Fruit fly (Drosophila melanogaster): ENCODE results near the gene bdl.

bdl gene

DNA sequence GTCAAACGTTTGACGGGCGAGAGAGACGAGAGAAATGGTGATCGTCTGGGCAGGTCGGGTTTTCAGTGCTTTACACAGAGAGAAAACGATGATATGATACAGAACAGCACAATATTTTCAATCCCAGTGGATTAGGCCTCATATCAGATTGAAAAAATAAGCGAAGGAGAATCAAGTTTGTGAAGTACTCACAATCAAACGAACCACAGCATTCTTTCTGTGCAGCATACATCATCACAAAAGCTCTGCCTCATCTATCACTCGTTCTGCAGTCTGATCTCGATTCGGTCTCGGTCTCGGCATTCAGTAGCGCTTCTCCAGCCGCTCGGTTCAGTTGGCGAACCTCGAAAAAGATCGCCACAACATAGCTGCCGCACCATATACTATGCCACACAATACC lies at the start of gene bdl:
bdl (plus strand) TSS at position 301 of the 400 bp plus-strand sequence.
- no peak for TF ChIP-seq noc (tag; optimal IDR thresholded peaks at IDR 0.05)

DNA sequence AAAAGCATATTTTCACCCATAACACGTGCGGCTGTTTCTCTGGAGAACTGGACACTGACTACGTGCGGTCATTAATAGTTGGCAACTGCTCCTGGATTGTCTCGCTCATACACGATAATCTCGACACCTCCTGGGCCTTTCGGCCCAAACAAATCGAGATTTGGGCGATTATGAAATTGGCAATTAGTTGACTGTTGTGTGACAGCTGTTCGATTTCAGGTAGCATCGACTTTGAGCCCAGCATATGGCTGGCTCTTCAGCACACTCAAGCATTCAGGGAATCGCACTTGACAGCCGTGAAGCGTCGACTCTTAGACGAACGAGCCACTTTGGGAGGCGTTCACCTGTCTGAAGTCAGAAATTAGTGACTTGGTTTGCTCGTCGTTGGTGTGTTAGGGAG lies 43.1 kb upstream of the bdl start, which contains the start of gene Art2:
Art2 (minus strand) TSS at position 101 of the 400 bp plus-strand sequence.
- TF ChIP-seq noc (tag; optimal IDR thresholded peaks at IDR 0.05) = no peak

DNA sequence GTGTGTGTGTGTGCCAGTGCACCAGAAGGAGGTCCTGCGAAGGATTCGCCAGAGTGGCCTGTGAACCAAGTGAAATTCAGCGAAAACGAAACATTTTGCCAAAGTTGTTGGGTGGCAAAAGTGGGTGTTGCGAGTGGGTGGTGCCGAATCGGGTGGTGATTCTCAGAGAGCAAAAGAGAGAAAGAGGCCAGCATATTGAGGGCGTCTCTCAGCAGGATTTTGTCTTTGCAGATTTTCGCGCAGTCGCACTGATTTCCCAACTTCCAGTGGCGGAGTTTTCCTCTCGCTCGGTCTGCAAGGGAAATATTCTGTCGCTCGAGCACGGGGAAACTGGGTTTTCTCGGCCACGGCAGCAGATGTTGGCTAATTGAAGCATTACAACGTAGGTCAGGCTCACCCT lies 42.5 kb upstream of the bdl start:
- no peak for TF ChIP-seq noc (tag; optimal IDR thresholded peaks at IDR 0.05)

DNA sequence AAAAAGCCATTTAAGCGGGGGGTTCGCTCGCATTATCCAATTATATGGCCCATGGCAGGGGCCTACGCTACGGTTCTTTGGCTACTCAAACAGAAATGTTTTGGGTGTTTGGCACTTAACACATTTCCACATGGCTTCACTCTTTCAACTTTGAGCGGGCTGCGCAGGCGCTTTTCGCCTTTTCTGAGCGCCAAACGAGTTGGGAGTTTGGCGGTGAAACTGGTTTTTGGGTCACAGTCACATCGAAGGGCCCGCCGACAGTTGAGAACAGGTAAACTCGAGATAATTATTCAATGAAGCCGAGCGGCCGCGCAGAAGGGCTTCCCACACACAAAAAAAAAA lies 42.0 kb upstream of the bdl start:
- TF ChIP-seq noc (tag; optimal IDR thresholded peaks at IDR 0.05) = no peak

DNA sequence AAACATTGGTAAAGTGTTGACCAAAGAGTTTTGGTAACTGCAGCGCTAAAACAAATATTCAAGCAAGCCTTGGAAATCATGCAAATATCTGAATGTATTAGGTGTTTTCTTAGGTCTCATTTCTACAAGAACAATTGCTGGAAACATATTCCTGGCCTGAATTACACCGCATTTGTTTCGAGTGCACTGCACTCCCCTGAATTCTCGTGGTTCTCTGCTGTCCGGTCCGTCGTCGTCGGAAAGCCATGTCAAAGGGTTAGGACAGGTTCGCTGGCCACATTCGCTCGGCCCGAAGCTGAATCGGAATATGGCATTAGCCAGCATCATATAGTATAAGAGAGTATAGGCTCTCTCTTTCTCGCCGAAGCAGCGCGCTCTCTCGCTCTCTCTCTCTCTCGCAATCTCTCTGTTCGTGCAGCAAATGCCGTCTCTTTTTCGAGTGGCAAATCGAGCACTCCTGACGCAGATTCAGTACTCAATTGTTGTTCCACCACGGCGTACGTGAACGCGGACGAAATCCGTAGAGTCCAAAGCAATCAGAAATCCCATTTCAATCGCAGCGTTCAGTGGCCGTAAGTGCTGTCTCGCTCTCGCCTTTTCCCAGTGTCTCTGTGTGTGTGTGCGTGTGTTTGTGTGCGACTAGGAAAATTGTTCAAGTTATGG lies 41.5 kb upstream of the bdl start, which contains the start of gene tutl:
tutl (plus strand) TSS at position 468 of the 663 bp plus-strand sequence.
- TF ChIP-seq noc (tag; optimal IDR thresholded peaks at IDR 0.05) = no peak

DNA sequence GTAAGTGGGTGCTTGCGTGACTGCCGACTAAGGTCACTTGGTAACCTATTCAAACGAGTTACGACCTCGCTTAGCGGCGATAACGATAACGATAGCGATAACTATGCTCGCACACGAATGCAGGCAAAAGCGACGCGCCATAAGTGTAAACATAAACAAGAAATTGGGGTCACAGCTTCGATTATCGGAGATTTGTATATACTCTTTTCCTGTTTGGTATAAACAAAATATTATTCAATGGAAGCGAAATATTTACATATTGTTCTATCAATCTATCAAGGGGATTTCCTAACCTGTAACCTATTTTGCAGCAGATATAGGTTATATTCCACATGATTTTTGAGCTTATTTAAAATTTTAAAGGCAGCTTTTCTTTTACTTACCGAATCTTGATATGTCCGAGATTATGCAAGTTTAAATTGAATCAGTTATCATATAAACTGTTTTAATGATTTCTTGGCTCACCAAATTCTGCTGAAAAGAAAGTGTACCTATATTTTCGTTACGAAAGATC lies 38.3 kb upstream of the bdl start:
- TF ChIP-seq noc (tag; optimal IDR thresholded peaks at IDR 0.05) = no peak

DNA sequence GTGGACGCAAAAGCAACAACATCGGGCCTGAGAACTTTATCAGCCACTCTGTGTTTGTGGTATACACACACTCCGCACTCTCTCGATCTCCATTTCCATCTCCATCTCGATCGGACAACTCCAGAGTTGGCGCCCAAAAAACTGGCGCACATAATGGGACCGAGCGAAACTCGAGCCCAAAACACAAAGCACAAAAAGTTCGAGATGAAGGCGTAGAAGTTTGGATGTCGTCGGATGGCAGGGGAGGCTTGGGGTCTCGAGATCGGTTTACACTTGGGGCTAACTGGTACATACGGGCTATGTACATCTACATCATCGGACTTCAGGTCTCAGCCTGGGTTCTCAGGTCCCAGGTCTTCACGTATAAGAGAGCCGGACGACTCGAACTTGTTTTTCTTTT lies 37.7 kb upstream of the bdl start:
- no peak for TF ChIP-seq noc (tag; optimal IDR thresholded peaks at IDR 0.05)

DNA sequence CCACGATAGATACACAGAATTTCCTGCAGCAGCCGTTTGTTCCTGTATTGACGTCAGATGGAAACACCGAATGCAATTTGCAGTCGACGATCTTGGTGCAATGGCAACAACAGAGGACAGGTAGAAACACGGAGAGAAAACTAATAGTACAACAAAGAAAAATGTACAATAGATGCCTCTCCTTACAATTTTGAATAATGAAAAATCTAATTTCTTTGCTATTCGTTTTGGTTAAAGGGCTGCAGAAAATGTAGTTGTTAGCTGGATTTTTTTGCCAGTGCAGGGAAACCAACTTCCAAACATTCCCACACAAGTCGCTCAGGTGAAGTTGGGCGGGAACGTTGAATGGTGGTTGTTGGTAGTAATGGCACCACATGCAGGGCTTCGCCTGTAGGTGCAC lies 37.3 kb upstream of the bdl start:
- no peak for TF ChIP-seq noc (tag; optimal IDR thresholded peaks at IDR 0.05)

DNA sequence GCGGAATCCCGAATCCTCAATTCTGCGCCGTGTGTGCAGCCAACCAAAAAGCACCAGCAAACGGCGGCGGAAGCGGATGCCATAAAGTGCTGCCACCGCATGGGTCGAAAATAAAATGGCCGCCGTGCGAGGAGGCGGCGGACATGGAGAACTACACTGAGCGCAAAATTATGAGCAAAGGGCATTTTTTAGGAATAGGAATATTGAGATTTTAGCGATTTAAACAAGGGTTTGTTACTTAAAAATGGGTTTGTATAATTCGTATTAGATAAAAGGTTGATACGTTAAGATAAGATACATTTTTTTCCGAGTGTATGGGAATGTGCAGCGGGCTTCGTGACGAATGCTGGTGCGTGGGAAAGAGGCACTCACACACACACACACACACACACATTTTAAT lies 31.8 kb upstream of the bdl start:
- no peak for TF ChIP-seq noc (tag; optimal IDR thresholded peaks at IDR 0.05)

DNA sequence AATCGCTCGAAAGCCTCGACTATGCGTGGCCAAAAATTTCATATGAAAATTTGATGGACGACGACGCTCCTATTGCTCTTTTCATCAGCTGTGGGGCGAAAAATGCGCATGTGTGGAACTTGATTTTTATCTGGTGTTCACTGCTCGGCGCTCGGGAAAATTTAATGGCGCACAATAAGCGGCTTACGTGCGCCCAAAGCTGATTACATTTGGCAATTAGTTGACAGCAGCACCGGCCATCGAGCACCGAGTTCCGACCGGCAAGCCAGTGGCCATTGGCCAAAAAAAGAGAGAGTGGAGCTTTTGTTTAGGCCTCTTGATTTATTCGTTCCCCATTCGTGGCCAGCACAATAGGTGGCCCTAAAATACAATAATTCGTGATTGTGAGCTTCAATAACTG lies 28.7 kb upstream of the bdl start:
- no peak for TF ChIP-seq noc (tag; optimal IDR thresholded peaks at IDR 0.05)

DNA sequence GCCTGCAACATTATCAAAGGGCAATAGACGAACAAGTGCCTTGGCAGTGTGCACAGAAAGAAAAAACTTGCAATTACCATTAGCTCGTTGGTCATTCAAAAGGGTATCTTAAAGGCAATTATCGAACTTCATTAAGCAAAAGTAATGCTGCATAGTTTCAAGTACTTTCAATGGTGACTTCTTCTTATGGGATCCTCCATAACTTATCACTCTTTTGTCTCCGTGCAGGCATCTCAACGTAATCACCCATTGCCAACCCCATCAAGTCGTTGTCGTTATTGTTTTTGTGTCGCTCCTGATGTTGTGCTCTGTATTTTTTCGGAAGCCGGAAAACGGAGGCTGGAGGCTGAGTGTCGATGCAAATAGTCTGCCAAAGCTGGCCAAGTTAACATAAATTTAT lies 27.5 kb upstream of the bdl start:
- no peak for TF ChIP-seq noc (tag; optimal IDR thresholded peaks at IDR 0.05)

DNA sequence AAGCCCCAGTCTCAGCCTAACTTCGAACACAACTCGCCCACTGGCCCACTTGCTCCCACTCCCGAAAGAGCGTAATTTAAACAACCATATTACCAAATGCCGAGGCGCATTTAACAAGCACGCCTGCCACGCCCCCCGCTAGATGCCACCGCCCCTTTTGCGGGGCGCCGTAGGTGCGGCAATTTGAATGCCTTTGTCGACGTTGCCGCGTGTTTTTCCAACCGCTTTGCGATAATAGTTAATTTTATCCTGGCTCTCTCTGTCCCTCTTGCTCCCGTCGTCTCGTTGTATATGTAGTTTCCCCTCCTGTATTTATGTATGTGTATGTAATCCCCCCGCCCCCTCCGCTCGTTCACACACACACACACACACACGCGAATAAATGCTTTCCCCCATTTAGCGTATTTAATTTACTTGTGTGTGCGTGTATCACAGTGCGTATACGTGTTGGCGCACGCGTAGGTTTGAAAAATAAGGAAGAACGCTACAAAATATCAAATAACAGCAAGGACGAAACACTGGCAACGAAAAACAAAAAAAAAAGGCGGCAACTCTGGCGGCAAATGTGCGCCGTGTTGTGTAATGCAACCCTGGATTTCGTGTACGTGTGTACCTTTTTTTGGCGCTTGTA lies 14.2 kb upstream of the bdl start:
- TF ChIP-seq noc (tag; optimal IDR thresholded peaks at IDR 0.05) = no peak

DNA sequence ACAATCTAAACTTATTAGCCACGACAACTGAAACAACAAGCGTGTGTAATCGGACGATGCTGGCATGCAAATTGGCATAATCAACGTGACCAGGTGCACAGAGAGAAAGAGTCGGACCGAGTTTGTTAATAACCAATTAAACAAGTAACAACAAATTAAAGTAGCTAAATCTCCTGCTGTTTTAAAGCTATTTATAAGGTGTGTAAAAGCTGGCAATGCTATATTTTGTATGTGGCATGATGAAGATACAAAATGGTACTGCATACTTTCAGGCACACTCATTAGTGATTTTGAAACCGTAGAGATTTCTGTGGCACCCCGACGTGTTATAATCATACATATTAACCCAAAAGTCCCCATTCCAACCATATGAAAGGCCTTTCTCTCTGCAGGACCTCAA lies 6.4 kb upstream of the bdl start:
- no peak for TF ChIP-seq noc (tag; optimal IDR thresholded peaks at IDR 0.05)

DNA sequence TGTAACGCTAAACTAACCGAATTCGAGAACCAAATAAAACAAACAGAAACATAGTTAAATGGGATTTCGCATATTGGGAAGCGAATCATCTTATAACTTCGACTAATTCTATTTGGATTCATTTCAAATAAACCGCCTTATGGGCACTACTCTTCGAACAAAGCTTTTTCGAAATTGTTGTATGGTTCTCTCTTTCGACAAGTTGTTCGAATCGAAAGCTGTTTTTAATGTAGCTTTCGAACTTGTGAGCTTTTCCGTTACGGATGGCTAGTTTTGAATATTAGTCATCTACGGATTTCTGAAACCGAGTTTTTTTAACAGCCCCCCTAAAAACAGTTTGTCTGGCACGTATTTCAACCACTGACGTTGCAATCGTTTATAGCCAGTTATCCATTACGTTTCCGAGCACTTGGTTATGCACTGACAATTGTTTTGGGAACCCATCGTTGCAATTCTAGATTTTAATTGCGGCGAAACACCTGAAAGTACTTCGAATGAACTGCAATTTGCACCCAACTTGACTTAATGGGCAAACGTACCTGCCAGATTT lies 7.5 kb downstream of the bdl start:
- TF ChIP-seq noc (tag; optimal IDR thresholded peaks at IDR 0.05) = no peak

DNA sequence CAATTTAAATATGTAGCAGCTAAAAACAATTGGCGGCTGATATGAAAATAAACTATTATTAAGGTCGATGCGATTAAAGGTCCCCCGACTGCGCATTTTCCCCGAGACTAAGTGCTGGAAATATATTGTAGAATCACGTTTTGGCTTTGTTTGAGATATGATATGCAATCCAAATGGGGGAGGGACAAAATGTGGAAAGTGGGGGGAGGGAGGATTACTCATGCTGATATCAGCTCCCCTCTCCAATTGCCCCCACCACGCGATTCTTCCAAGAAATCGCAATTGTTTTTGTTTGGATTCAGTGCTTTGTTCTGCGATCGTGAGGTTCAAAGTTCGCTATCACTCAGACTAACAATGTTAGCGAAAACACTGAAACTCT lies 8.2 kb downstream of the bdl start:
- no peak for TF ChIP-seq noc (tag; optimal IDR thresholded peaks at IDR 0.05)

DNA sequence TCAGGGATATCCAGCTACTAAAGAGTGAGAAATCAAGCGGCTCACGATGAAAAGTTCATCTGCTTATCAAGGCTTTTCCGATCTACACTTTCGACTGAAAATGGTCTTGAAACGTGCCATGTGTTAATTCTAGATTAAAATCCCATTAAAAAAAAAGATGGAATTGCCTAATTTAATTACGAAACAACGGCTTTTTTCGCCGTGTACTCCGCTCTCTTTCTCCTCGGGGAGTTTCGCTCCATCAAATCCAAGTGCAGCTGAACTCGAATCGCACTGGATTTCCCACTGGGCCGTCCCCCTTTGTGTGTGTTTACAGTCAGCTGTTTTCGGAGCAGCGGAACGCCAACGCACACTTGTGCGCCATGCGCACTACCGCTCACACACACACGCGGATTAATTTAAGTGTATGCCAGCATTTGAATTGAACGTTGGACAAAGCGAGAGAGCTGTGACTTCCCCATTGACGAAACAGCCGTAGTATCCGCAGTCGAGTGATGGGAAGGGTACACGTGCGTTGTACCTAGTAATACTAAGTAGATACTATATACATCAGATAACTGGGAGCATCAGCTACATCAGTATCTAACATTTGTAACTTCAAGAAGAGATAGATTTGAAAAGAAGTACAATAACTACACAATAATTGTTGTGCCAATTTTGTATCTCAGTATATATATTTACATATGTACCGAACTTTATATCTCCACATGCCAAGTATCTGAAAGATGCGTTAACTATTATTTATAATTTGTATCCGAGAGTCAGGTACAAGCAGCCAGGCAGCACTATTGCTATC lies 8.8 kb downstream of the bdl start:
- peak; percentile 86 for TF ChIP-seq noc (tag; optimal IDR thresholded peaks at IDR 0.05)

DNA sequence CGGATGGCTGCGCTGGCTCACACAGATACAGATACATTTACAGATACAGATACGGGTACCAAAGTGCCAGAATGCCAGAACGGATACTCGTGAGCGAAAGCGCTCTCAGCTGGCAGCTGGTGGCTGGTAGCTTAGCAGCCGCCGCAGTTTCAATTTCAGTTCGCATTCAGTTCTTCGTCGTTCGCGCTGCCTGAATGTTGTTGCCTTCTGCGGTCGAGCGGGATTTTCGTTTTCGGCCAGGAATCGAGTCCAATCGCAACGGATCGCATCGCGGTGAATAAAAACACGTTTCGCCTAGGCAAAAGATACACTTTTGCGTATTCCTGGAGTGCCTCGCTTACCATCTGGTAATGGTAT lies 9.4 kb downstream of the bdl start, which contains the start of gene Atet:
Atet (plus strand) TSS at position 156 of the 357 bp plus-strand sequence.
- TF ChIP-seq noc (tag; optimal IDR thresholded peaks at IDR 0.05) = no peak

All from whole organism, larva.